Worm (Caenorhabditis elegans): ENCODE results near the gene F42A6.6.

- TF ChIP-seq mdl-1 (tag; optimal IDR thresholded peaks at IDR 0.05): no peak
- TF ChIP-seq fos-1 (tag; optimal IDR thresholded peaks at IDR 0.05): no peak
- TF ChIP-seq Y48G9A.11 (GFP tag; IDR thresholded peaks at IDR 0.05): no peak
- TF ChIP-seq ceh-44 (GFP tag; IDR thresholded peaks at IDR 0.05): no peak
- TF ChIP-seq unc-62 (GFP tag; optimal IDR thresholded peaks at IDR 0.05 in 1 of 2): no peak
- no peak for TF ChIP-seq unc-62 (tag; optimal IDR thresholded peaks at IDR 0.05)
- TF ChIP-seq snpc-4 (tag; optimal IDR thresholded peaks at IDR 0.05): no peak
- no peak for TF ChIP-seq dmd-8 (GFP tag; IDR thresholded peaks at IDR 0.05)
- no peak for TF ChIP-seq ctbp-1 (GFP tag; IDR thresholded peaks at IDR 0.05)
- no peak for TF ChIP-seq T26A8.4 (GFP tag; IDR thresholded peaks at IDR 0.05)
- no peak for TF ChIP-seq hlh-11 (tag; optimal IDR thresholded peaks at IDR 0.05)
- TF ChIP-seq ceh-82 (tag; optimal IDR thresholded peaks at IDR 0.05): no peak
- TF ChIP-seq hif-1 (tag; optimal IDR thresholded peaks at IDR 0.05): no peak
- TF ChIP-seq nhr-28 (tag; optimal IDR thresholded peaks at IDR 0.05): no peak
Observed at ce11 chrIV:3384047-3384446, 47.4 kb upstream of the F42A6.6 start, which contains the start of gene B0546.4.

Measured in whole organism, L4 larva.